Fruit fly (Drosophila melanogaster): Measurements from ENCODE around the gene trp.

Gene trp

DNA sequence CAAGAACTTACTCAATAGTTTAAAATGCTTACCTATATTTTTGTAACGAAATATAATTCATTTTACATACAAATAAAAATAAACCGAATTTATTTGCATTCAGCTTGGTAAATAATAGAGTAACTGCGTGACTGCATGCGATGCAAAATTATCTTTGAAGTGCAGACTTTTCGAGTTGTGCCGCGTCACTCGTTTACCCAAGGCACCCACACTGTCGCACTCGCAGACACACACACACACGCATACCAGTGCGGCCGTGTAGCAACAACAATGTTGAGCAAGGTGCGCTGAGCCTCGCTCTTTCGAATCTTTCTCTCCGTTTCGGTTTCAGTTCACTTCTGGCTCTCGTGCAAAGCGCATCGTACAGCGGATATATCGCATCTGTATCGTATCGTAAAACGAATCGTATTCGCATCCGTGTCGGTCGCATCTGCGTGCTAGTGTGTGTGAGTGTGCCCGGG, 43.3 kb downstream of the trp start, which contains the start of gene CG31038 (continued):
- peak; percentile 59; the same call in 1 of the 2 replicates for TF ChIP-seq rib (GFP tag; IDR thresholded peaks at IDR 0.05)
- peak; percentile 23 for TF ChIP-seq CG5180 (GFP tag; optimal IDR thresholded peaks at IDR 0.05)
- TF ChIP-seq Xrp1 (GFP tag; IDR thresholded peaks at IDR 0.05) = peak; percentile 28; the same call in 1 of the 2 replicates
- TF ChIP-seq seq (GFP tag; IDR thresholded peaks at IDR 0.05) = no peak
- TF ChIP-seq stwl (tag; optimal IDR thresholded peaks at IDR 0.05) = peak; percentile 13
- TF ChIP-seq CG11723 (GFP tag; optimal IDR thresholded peaks at IDR 0.05) = peak; percentile 38
- peak; percentile 25; the same call in 1 of the 2 replicates for TF ChIP-seq CG6689 (GFP tag; IDR thresholded peaks at IDR 0.05)
- no peak for TF ChIP-seq CG10366 (GFP tag; IDR thresholded peaks at IDR 0.05)
- TF ChIP-seq tap (tag; optimal IDR thresholded peaks at IDR 0.05) = peak; percentile 21
- TF ChIP-seq unc-4 (GFP tag; IDR thresholded peaks at IDR 0.05; ENCODE audit: partially characterized antibody) = peak; percentile 40; the same call in 1 of the 2 replicates
- TF ChIP-seq Eip74EF (GFP tag; optimal IDR thresholded peaks at IDR 0.05) = peak in 1 of 2 experiments; percentile 4
- peak; percentile 33; the same call in 1 of the 3 replicates for TF ChIP-seq CG7963 (GFP tag; IDR thresholded peaks at IDR 0.05; ENCODE audit: partially characterized antibody)
- TF ChIP-seq CG18764 (GFP tag; optimal IDR thresholded peaks at IDR 0.05) = no peak
- TF ChIP-seq zfh2 (GFP tag; optimal IDR thresholded peaks at IDR 0.05) = no peak
- TF ChIP-seq cg (GFP tag; optimal IDR thresholded peaks at IDR 0.05) = peak; percentile 97
- peak; percentile 74; the same call in 2 of the 3 replicates for TF ChIP-seq zen2 (GFP tag; IDR thresholded peaks at IDR 0.05; ENCODE audit: partially characterized antibody)
- TF ChIP-seq CG3065 (GFP tag; optimal IDR thresholded peaks at IDR 0.05) = no peak
- peak; percentile 10 for TF ChIP-seq CG9727 (GFP tag; optimal IDR thresholded peaks at IDR 0.05)
- peak; percentile 85 for TF ChIP-seq CG15479 (GFP tag; optimal IDR thresholded peaks at IDR 0.05)
- no peak for TF ChIP-seq schlank (tag; optimal IDR thresholded peaks at IDR 0.05)
- TF ChIP-seq CG7987 (GFP tag; optimal IDR thresholded peaks at IDR 0.05) = peak; percentile 34
- TF ChIP-seq Deaf1 (tag; optimal IDR thresholded peaks at IDR 0.05) = peak; percentile 78
- TF ChIP-seq org-1 (GFP tag; optimal IDR thresholded peaks at IDR 0.05) = no peak
- peak in 1 of 3 experiments; percentile 32 for TF ChIP-seq Stat92E (GFP tag; optimal IDR thresholded peaks at IDR 0.05)
- peak; percentile 79 for TF ChIP-seq CG3163 (GFP tag; optimal IDR thresholded peaks at IDR 0.05)
- TF ChIP-seq ranshi (GFP tag; IDR thresholded peaks at IDR 0.05) = peak; percentile 25; the same call in 1 of the 2 replicates
- TF ChIP-seq shn (GFP tag; optimal IDR thresholded peaks at IDR 0.05) = peak; percentile 23
- no peak for TF ChIP-seq CG11695 (GFP tag; IDR thresholded peaks at IDR 0.05)

- TF ChIP-seq wor (GFP tag; IDR thresholded peaks at IDR 0.05) (no peak), Ets65A (GFP tag) (peak; percentile 82), Myb (GFP tag; optimal IDR thresholded peaks at IDR 0.05) (no peak), Nf-YB (GFP tag; optimal IDR thresholded peaks at IDR 0.05) (no peak), Trl (optimal IDR thresholded peaks at IDR 0.05) (peak in 1 of 2 experiments; percentile 54), Trl (GFP tag; optimal IDR thresholded peaks at IDR 0.05) (no peak), wdn (GFP tag; IDR thresholded peaks at IDR 0.05) (no peak), psq (GFP tag; optimal IDR thresholded peaks at IDR 0.05) (no peak), CG3163 (GFP tag; optimal IDR thresholded peaks at IDR 0.05) (peak; percentile 23), dan (GFP tag; IDR thresholded peaks at IDR 0.05) (no peak), HLH4C (GFP tag; IDR thresholded peaks at IDR 0.05; ENCODE audit: partially characterized antibody) (no peak), CG17361 (GFP tag; IDR thresholded peaks at IDR 0.05) (no peak), sc (optimal IDR thresholded peaks at IDR 0.05) (no peak), sc (GFP tag; optimal IDR thresholded peaks at IDR 0.05) (no peak), zen (tag; optimal IDR thresholded peaks at IDR 0.05) (no peak), Sin3A (optimal IDR thresholded peaks at IDR 0.05) (no peak), CG6689 (GFP tag; IDR thresholded peaks at IDR 0.05) (no peak), HLHmδ (GFP tag; optimal IDR thresholded peaks at IDR 0.05) (no peak), CrebB (tag; optimal IDR thresholded peaks at IDR 0.05) (no peak), Mes4 (GFP tag; optimal IDR thresholded peaks at IDR 0.05) (no peak), ftz-f1 (GFP tag; optimal IDR thresholded peaks at IDR 0.05) (no peak), CG3281 (GFP tag; optimal IDR thresholded peaks at IDR 0.05) (no peak), CG15514 (GFP tag; optimal IDR thresholded peaks at IDR 0.05) (no peak), emc (GFP tag; optimal IDR thresholded peaks at IDR 0.05) (no peak)
These were observed 43.9 kb downstream of the trp start for dm6 chr3R:29876232-29876631.
